Fruit fly (Drosophila melanogaster) whole organism, embryonic: ENCODE results near the gene CARPB.

Source experiments
- Adf1 ChIP-seq: fragments of 200-800 bp; sonication (Bioruptor generic); IDR thresholded peaks from 2 replicates; pipeline ENCODE4 v1.3.6; 2022; ENCODE audit warnings: missing biosample characterization, missing genetic modification characterization
- Aef1 ChIP-seq: fragments of 200-800 bp; sonication (Bioruptor generic); IDR thresholded peaks from 3 replicates; pipeline ENCODE4 v1.3.6; 2022; ENCODE audit warnings: missing biosample characterization, missing genetic modification characterization
- Asciz ChIP-seq: fragments of 200-800 bp; sonication (Bioruptor generic); optimal IDR thresholded peaks from 2 replicates; lab custom pipeline; 2017; ENCODE audit warnings: missing biosample characterization, mild to moderate bottlenecking, missing genetic modification characterization, missing genetic modification reagents
- Blimp-1 ChIP-seq: fragments of 200-800 bp; sonication (Bioruptor generic); optimal IDR thresholded peaks from 3 replicates; lab custom pipeline; 2018; ENCODE audit warnings: missing biosample characterization, missing genetic modification characterization, mild to moderate bottlenecking, moderate library complexity, missing genetic modification reagents
- CG10209 ChIP-seq: fragments of 200-800 bp; sonication (Bioruptor generic); optimal IDR thresholded peaks from 3 replicates; lab custom pipeline; 2017; ENCODE audit warnings: missing biosample characterization, mild to moderate bottlenecking, missing genetic modification characterization, missing genetic modification reagents
- CG10321 ChIP-seq: fragments of 200-800 bp; sonication (Bioruptor generic); IDR thresholded peaks from 2 replicates; pipeline ENCODE4 v1.3.6; 2022; ENCODE audit warnings: missing biosample characterization, missing genetic modification characterization
- CG10959 ChIP-seq: fragments of 200-800 bp; sonication (Bioruptor generic); IDR thresholded peaks from 2 replicates; pipeline ENCODE4 v1.3.6; 2022; ENCODE audit warnings: missing biosample characterization, missing genetic modification characterization
- CG12236 ChIP-seq: fragments of 200-800 bp; sonication (Bioruptor generic); optimal IDR thresholded peaks from 2 replicates; lab custom pipeline; 2016; ENCODE audit warnings: missing biosample characterization, missing genetic modification characterization
- CG15514 ChIP-seq: fragments of 200-800 bp; sonication (Bioruptor generic); optimal IDR thresholded peaks from 3 replicates; lab custom pipeline; 2017; ENCODE audit warnings: missing biosample characterization, missing genetic modification characterization, mild to moderate bottlenecking, moderate library complexity, missing genetic modification reagents
- CG1832 ChIP-seq: fragments of 200-800 bp; sonication (Bioruptor generic); optimal IDR thresholded peaks from 2 replicates; lab custom pipeline; 2017; ENCODE audit warnings: missing biosample characterization, mild to moderate bottlenecking, missing genetic modification characterization, inconsistent platforms
- CG2120 ChIP-seq: fragments of 200-800 bp; sonication (Bioruptor generic); optimal IDR thresholded peaks from 3 replicates; lab custom pipeline; 2016; ENCODE audit warnings: missing biosample characterization, missing genetic modification characterization
- CG2889 ChIP-seq: fragments of 200-800 bp; sonication (Bioruptor generic); IDR thresholded peaks from 3 replicates; pipeline ENCODE4 v1.3.6; 2022; ENCODE audit warnings: missing biosample characterization, missing genetic modification characterization
- CG3995 ChIP-seq: fragments of 200-800 bp; sonication (Bioruptor generic); optimal IDR thresholded peaks from 3 replicates; lab custom pipeline; 2016; ENCODE audit warnings: missing biosample characterization, missing genetic modification characterization
- CG4617 ChIP-seq: fragments of 200-800 bp; sonication (Bioruptor generic); optimal IDR thresholded peaks from 3 replicates; lab custom pipeline; 2016; ENCODE audit warnings: missing biosample characterization, missing genetic modification characterization, borderline replicate concordance
- CG4730 ChIP-seq: fragments of 200-800 bp; sonication (Bioruptor generic); IDR thresholded peaks from 2 replicates; pipeline ENCODE4 v1.3.6; 2022; ENCODE audit warnings: missing biosample characterization, missing genetic modification characterization
- CG6683 ChIP-seq: fragments of 200-800 bp; sonication (Bioruptor generic); optimal IDR thresholded peaks from 2 replicates; lab custom pipeline; 2017; ENCODE audit warnings: missing biosample characterization, mild to moderate bottlenecking, missing genetic modification characterization, missing genetic modification reagents
- CG7786 ChIP-seq: fragments of 200-800 bp; sonication (Bioruptor generic); optimal IDR thresholded peaks from 2 replicates; lab custom pipeline; 2016; ENCODE audit warnings: missing biosample characterization, missing genetic modification characterization
- CG9932 ChIP-seq: fragments of 200-800 bp; sonication (Bioruptor generic); IDR thresholded peaks from 2 replicates; pipeline ENCODE4 v1.3.6; 2022; ENCODE audit warnings: missing biosample characterization, missing genetic modification characterization
- CoRest ChIP-seq: fragments of 200-800 bp; sonication (Bioruptor generic); optimal IDR thresholded peaks from 3 replicates; lab custom pipeline; 2018; ENCODE audit warnings: missing biosample characterization, mild to moderate bottlenecking, missing genetic modification characterization, moderate library complexity
- Dll ChIP-seq: fragments of 200-800 bp; sonication (Bioruptor generic); IDR thresholded peaks from 4 replicates; pipeline ENCODE4 v1.3.6; 2022; ENCODE audit warnings: missing biosample characterization, missing genetic modification characterization; ENCODE audit not compliant: partially characterized antibody
- Eip74EF ChIP-seq, 2 experiments: fragments of 200-800 bp in 1 of 2; fragments of >200 bp in 1 of 2; sonication (Bioruptor generic) in 1 of 2; optimal IDR thresholded peaks; 2 replicates each; lab custom pipeline; 2017 to 2019; ENCODE audit warnings: missing biosample characterization in 2 of 2, missing genetic modification characterization in 2 of 2, mild to moderate bottlenecking in 1 of 2, moderate library complexity in 1 of 2
- HmgZ ChIP-seq: fragments of 200-800 bp; sonication (Bioruptor generic); optimal IDR thresholded peaks from 2 replicates; lab custom pipeline; 2018; ENCODE audit warnings: missing biosample characterization, mild to moderate bottlenecking, missing genetic modification characterization
- Hr39 ChIP-seq: fragments of >200 bp; optimal IDR thresholded peaks from 2 replicates; lab custom pipeline; 2017
- Meics ChIP-seq: fragments of 200-800 bp; sonication (Bioruptor generic); optimal IDR thresholded peaks from 2 replicates; lab custom pipeline; 2017; ENCODE audit warnings: missing biosample characterization, mild to moderate bottlenecking, missing genetic modification characterization
- Opbp ChIP-seq: fragments of 200-800 bp; sonication (Bioruptor generic); IDR thresholded peaks from 3 replicates; pipeline ENCODE4 v1.3.6; 2022; ENCODE audit warnings: missing biosample characterization, missing genetic modification characterization; ENCODE audit not compliant: partially characterized antibody
- Ptx1 ChIP-seq: fragments of 200-800 bp; sonication (Bioruptor generic); IDR thresholded peaks from 2 replicates; pipeline ENCODE4 v1.3.6; 2022; ENCODE audit warnings: missing biosample characterization, missing genetic modification characterization
- Rfx ChIP-seq: fragments of 200-800 bp; sonication (Bioruptor generic); IDR thresholded peaks from 2 replicates; pipeline ENCODE4 v1.3.6; 2022; ENCODE audit warnings: missing biosample characterization, missing genetic modification characterization
- Side ChIP-seq: fragments of 200-800 bp; sonication (Bioruptor generic); optimal IDR thresholded peaks from 2 replicates; lab custom pipeline; 2016; ENCODE audit warnings: missing biosample characterization, missing genetic modification characterization
- Sry-δ ChIP-seq: fragments of 200-800 bp; sonication (Bioruptor generic); optimal IDR thresholded peaks from 2 replicates; lab custom pipeline; 2016; ENCODE audit warnings: missing biosample characterization, missing genetic modification characterization
- Xbp1 ChIP-seq: fragments of 200-800 bp; sonication (Bioruptor generic); optimal IDR thresholded peaks from 3 replicates; lab custom pipeline; 2016; ENCODE audit warnings: missing biosample characterization, mild to moderate bottlenecking, missing genetic modification characterization
- bbx ChIP-seq: fragments of 200-800 bp; sonication (Bioruptor generic); IDR thresholded peaks from 2 replicates; pipeline ENCODE4 v1.3.6; 2022; ENCODE audit warnings: missing biosample characterization, missing genetic modification characterization; ENCODE audit not compliant: partially characterized antibody
- bigmax ChIP-seq: fragments of 200-800 bp; sonication (Bioruptor generic); optimal IDR thresholded peaks from 2 replicates; lab custom pipeline; 2018; ENCODE audit warnings: missing biosample characterization, mild to moderate bottlenecking, missing genetic modification characterization
- dmrt11E ChIP-seq: fragments of 200-800 bp; sonication (Bioruptor generic); optimal IDR thresholded peaks from 3 replicates; lab custom pipeline; 2018; ENCODE audit warnings: missing biosample characterization, mild to moderate bottlenecking, missing genetic modification characterization, moderate library complexity
- esg ChIP-seq: fragments of 200-800 bp; sonication (Bioruptor generic); conservative IDR thresholded peaks from 2 replicates; pipeline ENCODE4 v1.3.6; 2022; ENCODE audit warnings: missing biosample characterization, missing genetic modification characterization
- exex ChIP-seq: fragments of 200-800 bp; sonication (Bioruptor generic); optimal IDR thresholded peaks from 4 replicates; lab custom pipeline; 2018; ENCODE audit warnings: missing biosample characterization, mild to moderate bottlenecking, missing genetic modification characterization, moderate library complexity
- fd96Cb ChIP-seq: fragments of 200-800 bp; sonication (Bioruptor generic); optimal IDR thresholded peaks from 2 replicates; lab custom pipeline; 2018; ENCODE audit warnings: missing biosample characterization, mild to moderate bottlenecking, missing genetic modification characterization, moderate library complexity
- fru ChIP-seq: fragments of >200 bp; optimal IDR thresholded peaks from 2 replicates; lab custom pipeline; 2017
- gcm2 ChIP-seq: fragments of 200-800 bp; sonication (Bioruptor generic); optimal IDR thresholded peaks from 2 replicates; lab custom pipeline; 2016; ENCODE audit warnings: missing biosample characterization, missing genetic modification characterization
- hth ChIP-seq: fragments of >200 bp; optimal IDR thresholded peaks from 2 replicates; lab custom pipeline; 2017; ENCODE audit warnings: inconsistent platforms
- lola ChIP-seq, 3 experiments: fragments of >200 bp in 2 of 3; fragments of 200-800 bp in 1 of 3; sonication (Bioruptor generic) in 1 of 3; optimal IDR thresholded peaks; 2 replicates each; lab custom pipeline; 2017 to 2019; ENCODE audit warnings: missing biosample characterization in 3 of 3, missing genetic modification characterization in 3 of 3, mild to moderate bottlenecking in 1 of 3, moderate library complexity in 1 of 3
- ro ChIP-seq: fragments of 200-800 bp; sonication (Bioruptor generic); IDR thresholded peaks from 2 replicates; pipeline ENCODE4 v1.3.6; 2022; ENCODE audit warnings: missing biosample characterization, missing genetic modification characterization
- row ChIP-seq: fragments of 200-800 bp; sonication (Bioruptor generic); IDR thresholded peaks from 3 replicates; pipeline ENCODE4 v1.3.6; 2022; ENCODE audit warnings: missing biosample characterization, missing genetic modification characterization
- sd ChIP-seq: fragments of 200-800 bp; sonication (Bioruptor generic); optimal IDR thresholded peaks from 3 replicates; lab custom pipeline; 2018; ENCODE audit warnings: missing biosample characterization, mild to moderate bottlenecking, missing genetic modification characterization, moderate library complexity
- sens-2 ChIP-seq: fragments of 200-800 bp; sonication (Bioruptor generic); IDR thresholded peaks from 2 replicates; pipeline ENCODE4 v1.3.6; 2022; ENCODE audit warnings: missing biosample characterization, missing genetic modification characterization
- ttk ChIP-seq: fragments of 200-800 bp; sonication (Bioruptor generic); IDR thresholded peaks from 2 replicates; pipeline ENCODE4 v2.1.2; 2022; ENCODE audit warnings: missing biosample characterization, missing genetic modification characterization
- tup ChIP-seq: fragments of 200-800 bp; sonication (Bioruptor generic); optimal IDR thresholded peaks from 2 replicates; lab custom pipeline; 2016; ENCODE audit warnings: missing biosample characterization, mild to moderate bottlenecking, missing genetic modification characterization, moderate library complexity
- usp ChIP-seq: fragments of >200 bp; optimal IDR thresholded peaks from 2 replicates; lab custom pipeline; 2017; ENCODE audit warnings: missing biosample characterization, missing genetic modification characterization
- z ChIP-seq: fragments of 200-800 bp; sonication (Bioruptor generic); IDR thresholded peaks from 3 replicates; pipeline ENCODE4 v1.3.6; 2022; ENCODE audit warnings: missing biosample characterization, missing genetic modification characterization

CARPB gene

dm6 chrX:9829896-9830295, 46.9 kb downstream of the CARPB start (continued):
- peak; percentile 30 for TF ChIP-seq Meics
- TF ChIP-seq dmrt11E (tag; lab: Kevin White, UChicago) = no peak
- no peak for TF ChIP-seq tup (GFP tag; lab: Kevin White, UChicago)
- TF ChIP-seq fd96Cb (tag; lab: Kevin White, UChicago) = peak; percentile 11
- 0 out of 2 replicates have a peak, but pooled peaks have one; percentile 16 for TF ChIP-seq Ptx1 (GFP tag; lab: Robert Waterston, UW)
- TF ChIP-seq row (GFP tag; lab: Robert Waterston, UW) = peak; percentile 46; the same call in 2 of the 3 replicates
- TF ChIP-seq CG10209 (GFP tag; lab: Kevin White, UChicago) = peak; percentile 8
- no peak for TF ChIP-seq ttk (GFP tag; lab: Robert Waterston, UW)
- TF ChIP-seq Eip74EF (GFP tag; optimal IDR thresholded peaks at IDR 0.05; lab: Kevin White, UChicago) = no peak
- no peak for TF ChIP-seq exex (tag; lab: Kevin White, UChicago)
- peak; percentile 37; the same call in 1 of the 2 replicates for TF ChIP-seq Rfx (GFP tag; lab: Robert Waterston, UW)
- TF ChIP-seq Adf1 (GFP tag; lab: Robert Waterston, UW) = no peak
- peak; percentile 27 for TF ChIP-seq CG2120 (GFP tag; lab: Kevin White, UChicago)
- TF ChIP-seq lola (GFP tag; optimal IDR thresholded peaks at IDR 0.05; lab: Kevin White, UChicago) = no peak
- no peak for TF ChIP-seq CG6683 (GFP tag; lab: Kevin White, UChicago)
- peak; percentile 3 for TF ChIP-seq CoRest (tag; lab: Kevin White, UChicago)
- TF ChIP-seq CG2889 = no peak
- peak; percentile 26 for TF ChIP-seq Xbp1 (GFP tag; lab: Kevin White, UChicago)
- peak; percentile 1 for TF ChIP-seq CG15514 (GFP tag; lab: Kevin White, UChicago)
- TF ChIP-seq CG4617 (GFP tag; lab: Kevin White, UChicago) = no peak
- TF ChIP-seq Blimp-1 (GFP tag; lab: Kevin White, UChicago) = peak; percentile 36

DNA sequence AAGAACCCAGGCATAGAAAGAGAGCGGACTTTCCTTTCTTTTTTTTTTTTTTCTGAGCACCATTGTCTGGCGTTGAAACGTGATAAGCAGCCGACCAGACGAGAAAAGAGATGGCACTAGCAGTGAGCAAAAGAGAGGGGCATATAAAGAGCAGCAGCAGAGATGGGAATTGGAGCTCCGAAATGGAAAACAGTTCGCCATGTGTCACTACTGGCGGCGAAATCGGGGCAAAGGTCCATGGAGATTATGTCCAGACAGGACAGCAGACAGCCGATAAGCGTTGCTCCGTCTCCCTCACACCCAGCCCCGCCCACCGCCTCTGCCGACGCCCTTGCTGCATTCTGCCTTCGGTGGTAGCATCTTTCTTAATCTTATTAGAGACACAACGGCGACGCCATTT, 50.0 kb downstream of the CARPB start:
- TF ChIP-seq CG1832 (GFP tag; lab: Kevin White, UChicago) = peak; percentile 8
- TF ChIP-seq Opbp (GFP tag; lab: Robert Waterston, UW) = no peak
- TF ChIP-seq CG10321 = no peak
- no peak for TF ChIP-seq lola (GFP tag; optimal IDR thresholded peaks at IDR 0.05; lab: Kevin White, UChicago)
- TF ChIP-seq CG12236 (GFP tag; lab: Kevin White, UChicago) = no peak
- no peak for TF ChIP-seq CG3995 (GFP tag; lab: Kevin White, UChicago)

dm6 chrX:9847529-9847928, 64.5 kb downstream of the CARPB start:
- TF ChIP-seq Hr39 (peak; percentile 74), gcm2 (GFP tag; lab: Kevin White, UChicago) (no peak)

DNA sequence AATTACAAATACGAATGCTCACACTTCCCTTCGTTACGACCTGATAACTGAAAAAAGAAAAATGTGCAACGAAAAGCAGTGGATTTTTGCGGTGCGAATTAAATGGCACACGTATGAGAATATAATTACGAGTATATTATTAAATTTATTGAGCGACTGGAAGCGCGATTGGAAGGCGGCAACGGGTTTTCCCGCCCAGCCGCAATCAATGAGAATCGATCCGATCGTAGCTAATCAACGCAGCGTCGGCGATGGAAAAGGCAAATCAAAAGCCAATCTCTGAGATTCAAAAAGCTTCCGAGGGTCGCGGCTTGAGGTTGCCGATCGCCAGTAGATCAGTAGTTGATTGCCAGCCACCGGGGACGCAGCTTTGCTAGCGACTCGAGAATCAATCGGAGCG, 81.9 kb downstream of the CARPB start, which contains the start of gene Ser7:
Gene Ser7, plus strand, starts transcription at position 352 of the 400 bp plus-strand sequence.
- TF ChIP-seq esg = no peak
- TF ChIP-seq ro = no peak
- no peak for TF ChIP-seq Side (GFP tag; lab: Kevin White, UChicago)
- no peak for TF ChIP-seq HmgZ (tag; lab: Kevin White, UChicago)
- TF ChIP-seq bbx (GFP tag; lab: Robert Waterston, UW) = no peak
- no peak for TF ChIP-seq Asciz
- TF ChIP-seq sd = no peak
- TF ChIP-seq sens-2 (GFP tag; lab: Robert Waterston, UW) = no peak
- no peak for TF ChIP-seq bigmax
- TF ChIP-seq CG4730 (GFP tag; lab: Robert Waterston, UW) = no peak
- TF ChIP-seq CG10959 (GFP tag; lab: Robert Waterston, UW) = no peak
- no peak for TF ChIP-seq CG9932
- no peak for TF ChIP-seq Dll
- no peak for TF ChIP-seq Aef1 (GFP tag; lab: Robert Waterston, UW)
- no peak for TF ChIP-seq z
- TF ChIP-seq Sry-δ (GFP tag; lab: Kevin White, UChicago) = no peak
- no peak for TF ChIP-seq CG7786 (GFP tag; lab: Kevin White, UChicago)
- TF ChIP-seq usp (GFP tag; lab: Kevin White, UChicago) = no peak
- no peak for TF ChIP-seq fru (lab: Kevin White, UChicago)
- no peak for TF ChIP-seq hth (lab: Kevin White, UChicago)
